Fruit fly (Drosophila melanogaster) whole organism, embryonic: ENCODE data around the gene Npc2f.

Experiments used
- Atf6 ChIP-seq: fragments of 200-800 bp; sonication (Bioruptor generic); IDR thresholded peaks from 2 replicates; pipeline ENCODE4 v1.3.6; 2022; ENCODE audit warnings: missing biosample characterization, missing genetic modification characterization
- B-H2 ChIP-seq: fragments of 200-800 bp; sonication (Bioruptor generic); optimal IDR thresholded peaks from 2 replicates; lab custom pipeline; 2018; ENCODE audit warnings: missing biosample characterization, mild to moderate bottlenecking, missing genetic modification characterization
- BtbVII ChIP-seq: fragments of 200-800 bp; sonication (Bioruptor generic); optimal IDR thresholded peaks from 3 replicates; lab custom pipeline; 2017; ENCODE audit warnings: missing biosample characterization, mild to moderate bottlenecking, missing genetic modification characterization
- CG10543 ChIP-seq: fragments of 200-800 bp; sonication (Bioruptor generic); optimal IDR thresholded peaks from 3 replicates; lab custom pipeline; 2017; ENCODE audit warnings: missing biosample characterization, mild to moderate bottlenecking, missing genetic modification characterization, moderate library complexity
- CG11504 ChIP-seq: fragments of 200-800 bp; sonication (Bioruptor generic); optimal IDR thresholded peaks from 3 replicates; lab custom pipeline; 2019; ENCODE audit warnings: missing biosample characterization, mild to moderate bottlenecking, missing genetic modification characterization, moderate library complexity
- CG11695 ChIP-seq: fragments of 200-800 bp; sonication (Bioruptor generic); IDR thresholded peaks from 3 replicates; pipeline ENCODE4 v1.3.6; 2022; ENCODE audit warnings: missing biosample characterization, missing genetic modification characterization
- CG1233 ChIP-seq: fragments of 200-800 bp; sonication (Bioruptor generic); optimal IDR thresholded peaks from 4 replicates; lab custom pipeline; 2018; ENCODE audit warnings: missing biosample characterization, mild to moderate bottlenecking, missing genetic modification characterization
- CG12659 ChIP-seq: fragments of 200-800 bp; sonication (Bioruptor generic); optimal IDR thresholded peaks from 3 replicates; lab custom pipeline; 2017; ENCODE audit warnings: mild to moderate bottlenecking, missing biosample characterization, missing genetic modification reagents, missing genetic modification characterization
- CG13296 ChIP-seq: fragments of 200-800 bp; sonication (Bioruptor generic); optimal IDR thresholded peaks from 3 replicates; lab custom pipeline; 2018; ENCODE audit warnings: missing biosample characterization, mild to moderate bottlenecking, missing genetic modification characterization
- CG13894 ChIP-seq: fragments of 200-800 bp; sonication (Bioruptor generic); optimal IDR thresholded peaks from 3 replicates; lab custom pipeline; 2018; ENCODE audit warnings: missing biosample characterization, mild to moderate bottlenecking, missing genetic modification characterization, moderate library complexity
- CG14014 ChIP-seq: fragments of 200-800 bp; sonication (Bioruptor generic); IDR thresholded peaks from 2 replicates; pipeline ENCODE4 v1.3.6; 2022; ENCODE audit warnings: missing biosample characterization, missing genetic modification characterization
- CG15269 ChIP-seq: fragments of 200-800 bp; sonication (Bioruptor generic); optimal IDR thresholded peaks from 2 replicates; lab custom pipeline; 2018; ENCODE audit warnings: missing biosample characterization, mild to moderate bottlenecking, missing genetic modification characterization, moderate library complexity
- CG15514 ChIP-seq: fragments of 200-800 bp; sonication (Bioruptor generic); optimal IDR thresholded peaks from 3 replicates; lab custom pipeline; 2017; ENCODE audit warnings: missing biosample characterization, missing genetic modification characterization, mild to moderate bottlenecking, moderate library complexity, missing genetic modification reagents
- CG17359 ChIP-seq: fragments of 200-800 bp; sonication (Bioruptor generic); optimal IDR thresholded peaks from 3 replicates; lab custom pipeline; 2018; ENCODE audit warnings: missing biosample characterization, mild to moderate bottlenecking, missing genetic modification characterization, moderate library complexity
- CG18764 ChIP-seq: fragments of 200-800 bp; sonication (Bioruptor generic); optimal IDR thresholded peaks from 3 replicates; lab custom pipeline; 2016; ENCODE audit warnings: missing biosample characterization, missing genetic modification characterization
- CG2129 ChIP-seq: fragments of 200-800 bp; sonication (Bioruptor generic); IDR thresholded peaks from 2 replicates; pipeline ENCODE4 v1.3.6; 2022; ENCODE audit warnings: missing biosample characterization, missing genetic modification characterization; ENCODE audit not compliant: partially characterized antibody
- CG2678 ChIP-seq: fragments of 200-800 bp; sonication (Bioruptor generic); optimal IDR thresholded peaks from 3 replicates; lab custom pipeline; 2019; ENCODE audit warnings: missing biosample characterization, mild to moderate bottlenecking, missing genetic modification characterization, moderate library complexity
- CG3163 ChIP-seq: fragments of 200-800 bp; sonication (Bioruptor generic); optimal IDR thresholded peaks from 3 replicates; lab custom pipeline; 2016; ENCODE audit warnings: missing biosample characterization, missing genetic modification characterization
- CG3281 ChIP-seq: fragments of 200-800 bp; sonication (Bioruptor generic); optimal IDR thresholded peaks from 3 replicates; lab custom pipeline; 2017; ENCODE audit warnings: missing biosample characterization, mild to moderate bottlenecking, missing genetic modification characterization
- CG34224 ChIP-seq: fragments of 200-800 bp; sonication (Bioruptor generic); IDR thresholded peaks from 3 replicates; pipeline ENCODE4 v1.3.6; 2022; ENCODE audit warnings: missing biosample characterization, missing genetic modification characterization; ENCODE audit not compliant: partially characterized antibody
- CG6254 ChIP-seq: fragments of 200-800 bp; sonication (Bioruptor generic); optimal IDR thresholded peaks from 3 replicates; lab custom pipeline; 2017; ENCODE audit warnings: mild to moderate bottlenecking, missing biosample characterization, missing genetic modification reagents, missing genetic modification characterization
- CG6765 ChIP-seq: fragments of 200-800 bp; sonication (Bioruptor generic); optimal IDR thresholded peaks from 3 replicates; lab custom pipeline; 2017; ENCODE audit warnings: missing biosample characterization, mild to moderate bottlenecking, missing genetic modification characterization
- CG8924 ChIP-seq: fragments of 200-800 bp; optimal IDR thresholded peaks from 3 replicates; lab custom pipeline; 2019; ENCODE audit warnings: missing biosample characterization, mild to moderate bottlenecking, missing genetic modification characterization, moderate library complexity
- Dek ChIP-seq: fragments of 200-800 bp; sonication (Bioruptor generic); optimal IDR thresholded peaks from 3 replicates; lab custom pipeline; 2019; ENCODE audit warnings: missing biosample characterization, mild to moderate bottlenecking, missing genetic modification characterization, moderate library complexity
- Eip74EF ChIP-seq, 2 experiments: fragments of 200-800 bp in 1 of 2; fragments of >200 bp in 1 of 2; sonication (Bioruptor generic) in 1 of 2; optimal IDR thresholded peaks; 2 replicates each; lab custom pipeline; 2017 to 2019; ENCODE audit warnings: missing biosample characterization in 2 of 2, missing genetic modification characterization in 2 of 2, mild to moderate bottlenecking in 1 of 2, moderate library complexity in 1 of 2
- Ets65A ChIP-seq: fragments of 200-800 bp; sonication (Bioruptor generic); peaks from one replicate; lab custom pipeline; 2016; ENCODE audit warnings: missing biosample characterization, missing genetic modification characterization
- Fer1 ChIP-seq: fragments of 200-800 bp; sonication (Bioruptor generic); optimal IDR thresholded peaks from 2 replicates; lab custom pipeline; 2017; ENCODE audit warnings: missing biosample characterization, mild to moderate bottlenecking, missing genetic modification characterization
- Fer2 ChIP-seq: fragments of 200-800 bp; sonication (Bioruptor generic); optimal IDR thresholded peaks from 2 replicates; lab custom pipeline; 2018; ENCODE audit warnings: missing biosample characterization, mild to moderate bottlenecking, missing genetic modification characterization, moderate library complexity
- Fer3 ChIP-seq: fragments of 200-800 bp; sonication (Bioruptor generic); optimal IDR thresholded peaks from 2 replicates; lab custom pipeline; 2018; ENCODE audit warnings: missing biosample characterization, mild to moderate bottlenecking, missing genetic modification characterization, moderate library complexity
- HHEX ChIP-seq: fragments of 200-800 bp; sonication (Bioruptor generic); optimal IDR thresholded peaks from 3 replicates; lab custom pipeline; 2017; ENCODE audit warnings: missing biosample characterization, mild to moderate bottlenecking, missing genetic modification characterization, missing genetic modification reagents
- Hmr ChIP-seq: fragments of 200-800 bp; sonication (Bioruptor generic); optimal IDR thresholded peaks from 3 replicates; lab custom pipeline; 2017; ENCODE audit warnings: mild to moderate bottlenecking, missing biosample characterization, missing genetic modification reagents, missing genetic modification characterization
- Meics ChIP-seq: fragments of 200-800 bp; sonication (Bioruptor generic); optimal IDR thresholded peaks from 2 replicates; lab custom pipeline; 2017; ENCODE audit warnings: missing biosample characterization, mild to moderate bottlenecking, missing genetic modification characterization
- PHDP ChIP-seq: fragments of 200-800 bp; sonication (Bioruptor generic); optimal IDR thresholded peaks from 3 replicates; lab custom pipeline; 2018; ENCODE audit warnings: missing biosample characterization, mild to moderate bottlenecking, missing genetic modification characterization, moderate library complexity
- Rfx ChIP-seq: fragments of 200-800 bp; sonication (Bioruptor generic); IDR thresholded peaks from 2 replicates; pipeline ENCODE4 v1.3.6; 2022; ENCODE audit warnings: missing biosample characterization, missing genetic modification characterization
- Sox100B ChIP-seq: fragments of 200-800 bp; sonication (Bioruptor generic); optimal IDR thresholded peaks from 3 replicates; lab custom pipeline; 2018; ENCODE audit warnings: missing biosample characterization, mild to moderate bottlenecking, missing genetic modification characterization
- caup ChIP-seq: fragments of 200-800 bp; sonication (Bioruptor generic); optimal IDR thresholded peaks from 3 replicates; lab custom pipeline; 2017; ENCODE audit warnings: missing biosample characterization, mild to moderate bottlenecking, missing genetic modification characterization, moderate library complexity; ENCODE audit not compliant: severe bottlenecking
- crp ChIP-seq, 2 experiments: fragments of 200-800 bp; sonication (Bioruptor generic); optimal IDR thresholded peaks; 2 replicates in 1 of 2; 3 replicates in 1 of 2; lab custom pipeline; 2017; ENCODE audit warnings: missing biosample characterization in 2 of 2, missing genetic modification characterization in 2 of 2, mild to moderate bottlenecking in 1 of 2, moderate library complexity in 1 of 2
- exex ChIP-seq: fragments of 200-800 bp; sonication (Bioruptor generic); optimal IDR thresholded peaks from 4 replicates; lab custom pipeline; 2018; ENCODE audit warnings: missing biosample characterization, mild to moderate bottlenecking, missing genetic modification characterization, moderate library complexity
- fd3F ChIP-seq: fragments of 200-800 bp; sonication (Bioruptor generic); optimal IDR thresholded peaks from 2 replicates; lab custom pipeline; 2018; ENCODE audit warnings: missing biosample characterization, mild to moderate bottlenecking, missing genetic modification characterization, moderate library complexity
- gem ChIP-seq: fragments of 200-800 bp; sonication (Bioruptor generic); optimal IDR thresholded peaks from 2 replicates; lab custom pipeline; 2019; ENCODE audit warnings: missing biosample characterization, mild to moderate bottlenecking, missing genetic modification characterization, moderate library complexity
- lab ChIP-seq: fragments of 200-800 bp; sonication (Bioruptor generic); optimal IDR thresholded peaks from 3 replicates; lab custom pipeline; 2017; ENCODE audit warnings: missing biosample characterization, missing genetic modification characterization, mild to moderate bottlenecking, moderate library complexity, missing genetic modification reagents
- nau ChIP-seq: fragments of 200-800 bp; sonication (Bioruptor generic); optimal IDR thresholded peaks from 3 replicates; lab custom pipeline; 2017; ENCODE audit warnings: missing biosample characterization, mild to moderate bottlenecking, missing genetic modification characterization, missing genetic modification reagents
- nerfin-1 ChIP-seq: fragments of 200-800 bp; sonication (Bioruptor generic); optimal IDR thresholded peaks from 3 replicates; lab custom pipeline; 2019; ENCODE audit warnings: missing biosample characterization, mild to moderate bottlenecking, missing genetic modification characterization, moderate library complexity
- ro ChIP-seq: fragments of 200-800 bp; sonication (Bioruptor generic); IDR thresholded peaks from 2 replicates; pipeline ENCODE4 v1.3.6; 2022; ENCODE audit warnings: missing biosample characterization, missing genetic modification characterization
- salm ChIP-seq: fragments of 200-800 bp; sonication (Bioruptor generic); optimal IDR thresholded peaks from 2 replicates; lab custom pipeline; 2018; ENCODE audit warnings: missing biosample characterization, mild to moderate bottlenecking, missing genetic modification characterization
- sd ChIP-seq: fragments of 200-800 bp; sonication (Bioruptor generic); optimal IDR thresholded peaks from 3 replicates; lab custom pipeline; 2018; ENCODE audit warnings: missing biosample characterization, mild to moderate bottlenecking, missing genetic modification characterization, moderate library complexity

The Npc2f gene

DNA sequence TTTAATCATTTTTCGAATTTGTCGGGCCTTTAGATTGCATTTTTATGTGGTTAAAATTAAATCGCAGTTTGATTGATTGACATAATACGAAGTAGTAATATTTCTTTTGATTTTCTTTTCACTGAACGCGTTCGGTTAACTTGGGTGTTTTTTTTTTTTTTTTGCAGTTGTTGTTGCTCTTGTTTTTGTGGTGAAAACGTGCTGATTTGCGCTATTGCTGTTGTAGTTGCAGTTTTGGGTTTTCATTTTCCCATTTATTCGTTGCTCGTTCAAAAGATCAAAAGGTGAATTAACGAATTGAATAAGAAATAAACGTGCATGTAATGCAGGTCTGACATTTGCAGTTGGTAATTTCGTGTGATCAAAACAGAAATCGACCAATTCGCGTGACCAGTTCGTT is 36.3 kb upstream of the Npc2f start:
- TF ChIP-seq Ets65A (GFP tag; lab: Kevin White, UChicago) (peak; percentile 37), CG3163 (GFP tag; lab: Kevin White, UChicago) (no peak), CG18764 (GFP tag; lab: Kevin White, UChicago) (no peak)

DNA sequence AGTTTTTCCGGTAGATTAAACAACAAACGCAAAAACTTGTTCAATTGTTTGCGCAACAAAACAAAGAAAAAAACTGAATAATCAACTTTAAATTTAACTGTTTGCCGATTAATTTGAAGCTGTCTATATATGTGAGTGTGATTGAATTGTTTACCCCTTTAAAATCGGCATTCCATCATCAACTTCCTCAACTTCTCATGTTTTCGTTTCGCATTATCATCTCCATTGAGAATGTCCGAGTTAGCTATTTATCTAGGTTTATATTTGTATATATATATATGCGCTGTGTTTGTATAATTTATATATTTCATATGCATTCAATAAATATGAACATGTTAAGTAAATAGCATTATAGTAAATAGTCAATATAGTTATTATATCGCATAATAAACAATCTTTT is 35.3 kb upstream of the Npc2f start:
- peak in 1 of 2 experiments; percentile 77 for TF ChIP-seq Eip74EF (GFP tag; optimal IDR thresholded peaks at IDR 0.05; lab: Kevin White, UChicago)
- TF ChIP-seq fd3F (GFP tag; lab: Kevin White, UChicago) = peak; percentile 44
- TF ChIP-seq CG1233 (GFP tag; lab: Kevin White, UChicago) = peak; percentile 23
- peak; percentile 7 for TF ChIP-seq Dek (tag; lab: Kevin White, UChicago)
- TF ChIP-seq Hmr (GFP tag; lab: Kevin White, UChicago) = peak; percentile 65
- no peak for TF ChIP-seq crp (GFP tag; optimal IDR thresholded peaks at IDR 0.05; lab: Kevin White, UChicago)
- TF ChIP-seq CG15514 = peak; percentile 11
- peak; percentile 15 for TF ChIP-seq nau (GFP tag; lab: Kevin White, UChicago)
- TF ChIP-seq sd = peak; percentile 77
- TF ChIP-seq gem (tag; lab: Kevin White, UChicago) = peak; percentile 37
- peak; percentile 15; the same call in 1 of the 2 replicates for TF ChIP-seq CG14014 (GFP tag; lab: Robert Waterston, UW)
- TF ChIP-seq CG17359 (tag; lab: Kevin White, UChicago) = peak; percentile 15
- peak; percentile 41 for TF ChIP-seq CG6765
- no peak for TF ChIP-seq CG34224
- TF ChIP-seq CG11695 (GFP tag; lab: Robert Waterston, UW) = peak; percentile 34; the same call in 1 of the 3 replicates
- TF ChIP-seq Fer3 (tag; lab: Kevin White, UChicago) = peak; percentile 43
- peak; percentile 11 for TF ChIP-seq exex (tag; lab: Kevin White, UChicago)
- TF ChIP-seq Fer1 (GFP tag; lab: Kevin White, UChicago) = peak; percentile 50
- TF ChIP-seq lab (GFP tag; lab: Kevin White, UChicago) = peak; percentile 46
- peak; percentile 40 for TF ChIP-seq CG3281 (GFP tag; lab: Kevin White, UChicago)
- no peak for TF ChIP-seq salm
- peak; percentile 48 for TF ChIP-seq PHDP
- no peak for TF ChIP-seq nerfin-1 (tag; lab: Kevin White, UChicago)
- TF ChIP-seq B-H2 (GFP tag; lab: Kevin White, UChicago) = peak; percentile 46
- TF ChIP-seq ro (GFP tag; lab: Robert Waterston, UW) = no peak
- TF ChIP-seq CG13296 (GFP tag; lab: Kevin White, UChicago) = peak; percentile 52
- TF ChIP-seq Sox100B (GFP tag; lab: Kevin White, UChicago) = no peak
- peak; percentile 49 for TF ChIP-seq CG13894 (tag; lab: Kevin White, UChicago)
- TF ChIP-seq CG6254 (GFP tag; lab: Kevin White, UChicago) = no peak
- TF ChIP-seq caup (GFP tag; lab: Kevin White, UChicago) = peak; percentile 42
- peak; percentile 50; the same call in 1 of the 2 replicates for TF ChIP-seq Rfx (GFP tag; lab: Robert Waterston, UW)
- peak; percentile 16 for TF ChIP-seq HHEX (GFP tag; lab: Kevin White, UChicago)
- peak; percentile 11 for TF ChIP-seq CG12659 (GFP tag; lab: Kevin White, UChicago)
- peak; percentile 44 for TF ChIP-seq CG15269 (tag; lab: Kevin White, UChicago)
- peak; percentile 15 for TF ChIP-seq CG8924 (tag; lab: Kevin White, UChicago)
- TF ChIP-seq Meics (GFP tag; lab: Kevin White, UChicago) = peak; percentile 29
- peak; percentile 46; the same call in 1 of the 2 replicates for TF ChIP-seq Atf6 (GFP tag; lab: Robert Waterston, UW)
- TF ChIP-seq CG10543 = peak; percentile 32
- TF ChIP-seq BtbVII (GFP tag; lab: Kevin White, UChicago) = peak; percentile 57
- peak; percentile 66 for TF ChIP-seq CG2678 (tag; lab: Kevin White, UChicago)
- TF ChIP-seq Fer2 = peak; percentile 8
- peak; percentile 7 for TF ChIP-seq CG11504 (tag; lab: Kevin White, UChicago)
- no peak for TF ChIP-seq CG2129 (GFP tag; lab: Robert Waterston, UW)
